Fruit fly (Drosophila melanogaster): ENCODE measurements around the gene msl-1.

Gene msl-1

DNA sequence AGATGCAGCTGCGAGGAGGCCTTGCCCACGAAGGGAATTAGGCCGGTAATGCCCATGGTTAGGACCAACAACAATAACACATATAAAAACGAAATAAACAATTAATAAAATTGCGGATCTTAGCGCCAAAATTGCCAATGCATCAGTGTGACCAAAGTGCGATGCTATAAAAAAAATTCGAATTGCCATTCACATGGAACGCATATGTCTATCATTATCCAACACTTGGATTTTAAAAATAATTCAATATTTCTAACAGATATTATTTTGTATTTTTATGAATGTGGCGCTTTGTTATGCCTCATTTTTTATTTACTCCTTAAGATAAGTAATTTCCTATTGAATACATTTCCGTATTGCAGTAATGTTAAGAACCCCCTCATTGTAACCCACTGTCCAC lies 6.7 kb downstream of the msl-1 start, which contains the start of gene tos (continued):
- TF ChIP-seq phol (tag; optimal IDR thresholded peaks at IDR 0.05) (peak; percentile 26), CG17359 (tag; optimal IDR thresholded peaks at IDR 0.05) (no peak), CG10321 (GFP tag; IDR thresholded peaks at IDR 0.05) (no peak), CG7839 (tag; optimal IDR thresholded peaks at IDR 0.05) (no peak), CG14050 (GFP tag; IDR thresholded peaks at IDR 0.05) (no peak), Sin3A (optimal IDR thresholded peaks at IDR 0.05) (peak; percentile 7), BEAF-32 (GFP tag; optimal IDR thresholded peaks at IDR 0.05) (peak; percentile 23), crp (GFP tag; optimal IDR thresholded peaks at IDR 0.05) (peak in 1 of 2 experiments; percentile 78), CG12659 (GFP tag; optimal IDR thresholded peaks at IDR 0.05) (peak; percentile 43), kah (GFP tag; optimal IDR thresholded peaks at IDR 0.05) (no peak), dm (GFP tag; optimal IDR thresholded peaks at IDR 0.05) (no peak), CG18262 (tag; optimal IDR thresholded peaks at IDR 0.05) (no peak), tio (GFP tag; optimal IDR thresholded peaks at IDR 0.05) (no peak), E2f1 (GFP tag; IDR thresholded peaks at IDR 0.05) (peak; percentile 23; the same call in 1 of the 2 replicates), gfzf (GFP tag; optimal IDR thresholded peaks at IDR 0.05) (peak; percentile 77), tin (GFP tag; optimal IDR thresholded peaks at IDR 0.05) (no peak), CG11504 (tag; optimal IDR thresholded peaks at IDR 0.05) (no peak), CG4424 (GFP tag; optimal IDR thresholded peaks at IDR 0.05) (no peak), trh (GFP tag; optimal IDR thresholded peaks at IDR 0.05) (no peak), Hr78 (GFP tag; optimal IDR thresholded peaks at IDR 0.05) (no peak), ttk (GFP tag; IDR thresholded peaks at IDR 0.05) (no peak), Hmx (GFP tag; optimal IDR thresholded peaks at IDR 0.05) (no peak), ham (GFP tag; IDR thresholded peaks at IDR 0.05) (no peak), CG10209 (GFP tag; optimal IDR thresholded peaks at IDR 0.05) (no peak), wek (GFP tag; optimal IDR thresholded peaks at IDR 0.05) (no peak), CG14014 (GFP tag; IDR thresholded peaks at IDR 0.05) (no peak), lilli (GFP tag; optimal IDR thresholded peaks at IDR 0.05) (peak; percentile 18), CG9932 (GFP tag; IDR thresholded peaks at IDR 0.05) (0 out of 2 replicates have a peak, but pooled peaks have one; percentile 8), Lhr (GFP tag; optimal IDR thresholded peaks at IDR 0.05) (peak; percentile 44), jing (GFP tag; optimal IDR thresholded peaks at IDR 0.05) (no peak), CG2120 (GFP tag; optimal IDR thresholded peaks at IDR 0.05) (no peak), CG15073 (GFP tag; optimal IDR thresholded peaks at IDR 0.05) (no peak), Ada2b (GFP tag; IDR thresholded peaks at IDR 0.05) (no peak), CG6791 (GFP tag; IDR thresholded peaks at IDR 0.05; ENCODE audit: partially characterized antibody) (no peak; the same call in 2 of the 3 replicates), dmrt11E (tag; optimal IDR thresholded peaks at IDR 0.05) (no peak), en (GFP tag; optimal IDR thresholded peaks at IDR 0.05) (no peak), CG13624 (GFP tag; optimal IDR thresholded peaks at IDR 0.05) (no peak), ci (GFP tag; IDR thresholded peaks at IDR 0.05) (no peak), CG4617 (GFP tag; optimal IDR thresholded peaks at IDR 0.05; ENCODE audit: borderline replicate concordance) (peak; percentile 53), maf-S (GFP tag; optimal IDR thresholded peaks at IDR 0.05) (no peak), nmo (GFP tag; optimal IDR thresholded peaks at IDR 0.05) (peak; percentile 24), Abd-B (GFP tag; optimal IDR thresholded peaks at IDR 0.05) (no peak), scrt (GFP tag; optimal IDR thresholded peaks at IDR 0.05) (no peak), luna (GFP tag; optimal IDR thresholded peaks at IDR 0.05) (no peak), Myb (GFP tag; optimal IDR thresholded peaks at IDR 0.05) (peak; percentile 83), nerfin-1 (tag; optimal IDR thresholded peaks at IDR 0.05) (no peak), CG3407 (GFP tag; optimal IDR thresholded peaks at IDR 0.05) (no peak), CG1603 (tag; optimal IDR thresholded peaks at IDR 0.05) (peak; percentile 53), ash1 (GFP tag; optimal IDR thresholded peaks at IDR 0.05) (no peak), CG16779 (GFP tag; IDR thresholded peaks at IDR 0.05) (no peak), Nf-YB (GFP tag; optimal IDR thresholded peaks at IDR 0.05) (no peak)
